Worm (Caenorhabditis elegans) whole organism, young adult: ENCODE measurements around the gene lgc-29.
A peak's percentile ranks its signal among the peaks of the same experiment; 100 is the strongest.

ENCODE experiments used
- C06A6.2 ChIP-seq: fragments of 200-800 bp; sonication (Bioruptor generic); conservative IDR thresholded peaks from 2 replicates; pipeline ENCODE4 v1.3.6; 2022; ENCODE audit warnings: missing genetic modification characterization, missing compliant biosample characterization
- F39B2.1 ChIP-seq: fragments of 200-800 bp; sonication (Bioruptor generic); IDR thresholded peaks from 2 replicates; pipeline ENCODE4 v1.3.6; 2022; ENCODE audit warnings: missing genetic modification reagents, missing genetic modification characterization, missing compliant biosample characterization
- F52B5.7 ChIP-seq: sonication (generic microtip); optimal IDR thresholded peaks from 2 replicates; lab custom pipeline; 2016; ENCODE audit warnings: mild to moderate bottlenecking, missing genetic modification characterization, missing compliant biosample characterization
- F57A8.1 ChIP-seq: fragments of 200-800 bp; sonication (Bioruptor generic); optimal IDR thresholded peaks from 2 replicates; lab custom pipeline; 2018; ENCODE audit warnings: mild to moderate bottlenecking, missing genetic modification characterization, moderate library complexity, missing compliant biosample characterization
- T07F8.4 ChIP-seq: sonication (generic microtip); optimal IDR thresholded peaks from 2 replicates; lab custom pipeline; 2016; ENCODE audit warnings: mild to moderate bottlenecking, missing genetic modification characterization, moderate library complexity, missing compliant biosample characterization
- T26A5.8 ChIP-seq: sonication (generic microtip); optimal IDR thresholded peaks from 2 replicates; lab custom pipeline; 2016; ENCODE audit warnings: missing genetic modification characterization, missing compliant biosample characterization
- Y53G8AR.9 ChIP-seq: fragments of 200-800 bp; sonication (Bioruptor generic); conservative IDR thresholded peaks from 2 replicates; pipeline ENCODE4 v1.3.6; 2022; ENCODE audit warnings: missing genetic modification reagents, missing genetic modification characterization, missing compliant biosample characterization
- ZK185.1 ChIP-seq: sonication (generic microtip); optimal IDR thresholded peaks from 2 replicates; lab custom pipeline; 2016; ENCODE audit warnings: mild to moderate bottlenecking, missing genetic modification characterization, missing compliant biosample characterization; ENCODE audit not compliant: poor library complexity, severe bottlenecking
- akir-1 ChIP-seq: fragments of 200-800 bp; sonication (Bioruptor generic); optimal IDR thresholded peaks from 2 replicates; lab custom pipeline; 2018; ENCODE audit warnings: mild to moderate bottlenecking, missing genetic modification characterization, moderate library complexity, missing compliant biosample characterization
- atf-7 ChIP-seq: sonication (generic microtip); optimal IDR thresholded peaks from 2 replicates; lab custom pipeline; 2017; ENCODE audit warnings: mild to moderate bottlenecking, missing genetic modification characterization, missing compliant biosample characterization
- attf-3 ChIP-seq: fragments of 200-800 bp; sonication (Bioruptor generic); conservative IDR thresholded peaks from 2 replicates; pipeline ENCODE4 v1.3.6; 2022; ENCODE audit warnings: missing genetic modification reagents, missing genetic modification characterization, missing compliant biosample characterization
- attf-6 ChIP-seq: fragments of 200-800 bp; sonication (Bioruptor generic); IDR thresholded peaks from 2 replicates; pipeline ENCODE4 v1.3.6; 2022; ENCODE audit warnings: missing genetic modification reagents, missing genetic modification characterization, missing compliant biosample characterization
- ccch-3 ChIP-seq: fragments of 200-800 bp; sonication (Bioruptor generic); optimal IDR thresholded peaks from 2 replicates; lab custom pipeline; 2018; ENCODE audit warnings: mild to moderate bottlenecking, missing genetic modification characterization, missing compliant biosample characterization
- ceh-40 ChIP-seq: fragments of 200-800 bp; sonication (Bioruptor generic); IDR thresholded peaks from 2 replicates; pipeline ENCODE4 v1.3.6; 2022; ENCODE audit warnings: missing genetic modification characterization, missing compliant biosample characterization
- chd-7 ChIP-seq: sonication (generic microtip); optimal IDR thresholded peaks from 2 replicates; lab custom pipeline; 2016; ENCODE audit warnings: mild to moderate bottlenecking, missing genetic modification characterization, moderate library complexity, missing compliant biosample characterization
- die-1 ChIP-seq: sonication (generic microtip); optimal IDR thresholded peaks from 2 replicates; lab custom pipeline; 2016; ENCODE audit warnings: missing genotype, mild to moderate bottlenecking, missing genetic modification characterization, missing compliant biosample characterization
- dox-1 ChIP-seq: fragments of 200-800 bp; sonication (Bioruptor generic); IDR thresholded peaks from 2 replicates; pipeline ENCODE4 v1.3.6; 2022; ENCODE audit warnings: missing genetic modification reagents, missing genetic modification characterization, missing compliant biosample characterization
- dpff-1 ChIP-seq: sonication (generic microtip); optimal IDR thresholded peaks from 2 replicates; lab custom pipeline; 2017; ENCODE audit warnings: mild to moderate bottlenecking, missing genetic modification characterization, missing compliant biosample characterization
- dpl-1 ChIP-seq: fragments of 150-350 bp; optimal IDR thresholded peaks from 2 replicates; lab custom pipeline; 2014; ENCODE audit warnings: missing biosample characterization, missing genetic modification reagents, missing genetic modification characterization
- efl-1 ChIP-seq: fragments of 150-350 bp; optimal IDR thresholded peaks from 2 replicates; lab custom pipeline; 2014; ENCODE audit warnings: missing biosample characterization, missing genetic modification reagents, missing genetic modification characterization
- ekl-4 ChIP-seq: fragments of 200-800 bp; sonication (Bioruptor generic); IDR thresholded peaks from 2 replicates; pipeline ENCODE4 v1.3.6; 2022; ENCODE audit warnings: missing genetic modification reagents, missing genetic modification characterization, missing compliant biosample characterization
- ets-4 ChIP-seq: fragments of 200-800 bp; sonication (Bioruptor generic); optimal IDR thresholded peaks from 2 replicates; lab custom pipeline; 2018; ENCODE audit warnings: mild to moderate bottlenecking, missing genetic modification characterization, missing compliant biosample characterization
- lag-1 ChIP-seq: fragments of 200-800 bp; sonication (Bioruptor generic); IDR thresholded peaks from 2 replicates; pipeline ENCODE4 v1.3.6; 2022; ENCODE audit warnings: missing genetic modification reagents, missing genetic modification characterization, missing compliant biosample characterization
- let-607 ChIP-seq, 2 experiments: fragments of 200-800 bp in 1 of 2; sonication (Bioruptor generic) in 1 of 2; sonication (generic microtip) in 1 of 2; optimal IDR thresholded peaks; 2 replicates each; lab custom pipeline; 2016 to 2018; ENCODE audit warnings: mild to moderate bottlenecking in 2 of 2, missing compliant biosample characterization in 2 of 2, missing genetic modification characterization in 2 of 2, moderate library complexity in 2 of 2, missing genotype in 1 of 2
- lin-26 ChIP-seq: fragments of 200-800 bp; sonication (Bioruptor generic); IDR thresholded peaks from 2 replicates; pipeline ENCODE4 v1.3.6; 2022; ENCODE audit warnings: missing genetic modification reagents, missing genetic modification characterization, missing compliant biosample characterization
- lin-40 ChIP-seq: sonication (generic microtip); optimal IDR thresholded peaks from 2 replicates; lab custom pipeline; 2016; ENCODE audit warnings: missing genetic modification characterization, mild to moderate bottlenecking, missing compliant biosample characterization, missing genotype, missing genetic modification reagents
- lsl-1 ChIP-seq: fragments of 200-800 bp; sonication (Bioruptor generic); optimal IDR thresholded peaks from 2 replicates; lab custom pipeline; 2018; ENCODE audit warnings: mild to moderate bottlenecking, missing genetic modification characterization, moderate library complexity, missing compliant biosample characterization
- madf-3 ChIP-seq: fragments of 200-800 bp; sonication (Bioruptor generic); IDR thresholded peaks from 2 replicates; pipeline ENCODE4 v1.3.6; 2022; ENCODE audit warnings: missing genetic modification reagents, missing genetic modification characterization, missing compliant biosample characterization
- madf-6 ChIP-seq: fragments of 200-800 bp; sonication (Bioruptor generic); IDR thresholded peaks from 2 replicates; pipeline ENCODE4 v1.3.6; 2022; ENCODE audit warnings: missing genetic modification reagents, missing genetic modification characterization, missing compliant biosample characterization
- mes-4 ChIP-seq: sonication (generic microtip); optimal IDR thresholded peaks from 2 replicates; lab custom pipeline; 2016; ENCODE audit warnings: missing genotype, missing genetic modification characterization, missing compliant biosample characterization
- mxl-1 ChIP-seq: sonication (generic microtip); optimal IDR thresholded peaks from 2 replicates; lab custom pipeline; 2016; ENCODE audit warnings: missing genetic modification characterization, missing compliant biosample characterization
- pbrm-1 ChIP-seq: fragments of 200-800 bp; sonication (Bioruptor generic); IDR thresholded peaks from 2 replicates; pipeline ENCODE4 v1.3.6; 2022; ENCODE audit warnings: missing genetic modification reagents, missing genetic modification characterization, missing compliant biosample characterization
- repo-1 ChIP-seq: sonication (generic microtip); optimal IDR thresholded peaks from 2 replicates; lab custom pipeline; 2017; ENCODE audit warnings: mild to moderate bottlenecking, missing genetic modification characterization, missing compliant biosample characterization
- snpc-1.3 ChIP-seq: sonication (generic microtip); optimal IDR thresholded peaks from 2 replicates; lab custom pipeline; 2017; ENCODE audit warnings: missing genetic modification characterization, mild to moderate bottlenecking, missing compliant biosample characterization, antibody characterized with exemption, moderate library complexity, missing genotype, missing genetic modification reagents; ENCODE audit not compliant: insufficient read depth
- snpc-4 ChIP-seq, 5 experiments: fragments of 150-350 bp in 1 of 5; sonication (generic microtip) in 4 of 5; optimal IDR thresholded peaks; 2 replicates each; lab custom pipeline; 2014 to 2018; ENCODE audit warnings: missing genetic modification characterization in 5 of 5, missing biosample characterization in 3 of 5, antibody characterized with exemption in 2 of 5, mild to moderate bottlenecking in 2 of 5, missing compliant biosample characterization in 2 of 5, missing genotype in 2 of 5, moderate library complexity in 2 of 5, missing genetic modification reagents in 1 of 5
- somi-1 ChIP-seq: fragments of 200-800 bp; sonication (Bioruptor generic); optimal IDR thresholded peaks from 2 replicates; lab custom pipeline; 2018; ENCODE audit warnings: mild to moderate bottlenecking, missing genetic modification characterization, missing compliant biosample characterization
- sptf-2 ChIP-seq: fragments of 200-800 bp; sonication (Bioruptor generic); optimal IDR thresholded peaks from 2 replicates; lab custom pipeline; 2018; ENCODE audit warnings: mild to moderate bottlenecking, missing genetic modification characterization, missing compliant biosample characterization
- tbp1 ChIP-seq: fragments of 200-800 bp; sonication (Bioruptor generic); optimal IDR thresholded peaks from 2 replicates; lab custom pipeline; 2018; ENCODE audit warnings: mild to moderate bottlenecking, missing genetic modification characterization, missing compliant biosample characterization
- unc-62 ChIP-seq: fragments of 150-350 bp; optimal IDR thresholded peaks from 2 replicates; lab custom pipeline; 2014; ENCODE audit warnings: missing biosample characterization, missing genetic modification reagents, missing genetic modification characterization
- zfh-2 ChIP-seq: fragments of 200-800 bp; sonication (Bioruptor generic); conservative IDR thresholded peaks from 2 replicates; pipeline ENCODE4 v1.3.6; 2022; ENCODE audit warnings: missing genetic modification reagents, missing genetic modification characterization, missing compliant biosample characterization
- ztf-22 ChIP-seq: fragments of 200-800 bp; sonication (Bioruptor generic); optimal IDR thresholded peaks from 2 replicates; lab custom pipeline; 2018; ENCODE audit warnings: mild to moderate bottlenecking, missing genetic modification characterization, moderate library complexity, missing compliant biosample characterization
- ztf-25 ChIP-seq: fragments of 200-800 bp; sonication (Bioruptor generic); IDR thresholded peaks from 2 replicates; pipeline ENCODE4 v1.3.6; 2022; ENCODE audit warnings: missing genetic modification reagents, missing genetic modification characterization, missing compliant biosample characterization
- ztf-26 ChIP-seq: sonication (generic microtip); optimal IDR thresholded peaks from 2 replicates; lab custom pipeline; 2017; ENCODE audit warnings: missing genetic modification characterization, missing compliant biosample characterization
- ztf-6 ChIP-seq: fragments of 200-800 bp; sonication (Bioruptor generic); IDR thresholded peaks from 2 replicates; pipeline ENCODE4 v1.3.6; 2022; ENCODE audit warnings: missing genetic modification reagents, missing genetic modification characterization, missing compliant biosample characterization

The lgc-29 gene

ce11 chrV:4151400-4151799 lies 12.6 kb downstream of the lgc-29 start:
- no peak for TF ChIP-seq Y53G8AR.9 (GFP tag; lab: Robert Waterston, UW)
- peak; percentile 59 for TF ChIP-seq zfh-2 (GFP tag; lab: Robert Waterston, UW)

- TF ChIP-seq ztf-22 (GFP tag; lab: Kevin White, UChicago) = no peak
- TF ChIP-seq snpc-4 (GFP tag; optimal IDR thresholded peaks at IDR 0.05; lab: Kevin White, UChicago) = no peak
- no peak for TF ChIP-seq snpc-4 (tag; optimal IDR thresholded peaks at IDR 0.05; lab: Kevin White, UChicago)
- TF ChIP-seq dpff-1 (tag; lab: Kevin White, UChicago) = no peak
- no peak for TF ChIP-seq ztf-26 (tag; lab: Kevin White, UChicago)
- TF ChIP-seq mxl-1 (tag; lab: Kevin White, UChicago) = no peak
- no peak for TF ChIP-seq pbrm-1 (GFP tag; lab: Robert Waterston, UW)
- TF ChIP-seq unc-62 (GFP tag; lab: Kevin White, UChicago) = no peak
- no peak for TF ChIP-seq C06A6.2 (GFP tag; lab: Robert Waterston, UW)
- no peak for TF ChIP-seq ekl-4 (GFP tag; lab: Robert Waterston, UW)
- no peak for TF ChIP-seq dpl-1
- TF ChIP-seq ztf-25 (GFP tag; lab: Robert Waterston, UW) = no peak
- no peak for TF ChIP-seq dox-1 (GFP tag; lab: Robert Waterston, UW)
- TF ChIP-seq, all 124 proteins: peak for 0
These were observed 13.4 kb downstream of the lgc-29 start, which contains the start of gene Y45G5AM.6 for ce11 chrV:4152200-4152599. TSS of gene Y45G5AM.6 (minus strand) at chrV:4152300.

ce11 chrV:4157291-4157690 lies 18.5 kb downstream of the lgc-29 start:
- TF ChIP-seq tbp1 (GFP tag; lab: Kevin White, UChicago) (no peak), F52B5.7 (tag; lab: Kevin White, UChicago) (no peak), F57A8.1 (GFP tag; lab: Kevin White, UChicago) (no peak), madf-6 (GFP tag; lab: Robert Waterston, UW) (no peak), F39B2.1 (GFP tag; lab: Robert Waterston, UW) (no peak), chd-7 (tag; lab: Kevin White, UChicago) (no peak), T07F8.4 (tag; lab: Kevin White, UChicago) (no peak), ZK185.1 (tag; lab: Kevin White, UChicago) (no peak), ets-4 (GFP tag; lab: Kevin White, UChicago) (no peak), mes-4 (tag; lab: Kevin White, UChicago) (no peak), attf-6 (no peak), somi-1 (GFP tag; lab: Kevin White, UChicago) (no peak), unc-62 (GFP tag; lab: Kevin White, UChicago) (no peak), let-607 (tag; optimal IDR thresholded peaks at IDR 0.05; lab: Kevin White, UChicago) (no peak), sptf-2 (GFP tag; lab: Kevin White, UChicago) (no peak), akir-1 (GFP tag; lab: Kevin White, UChicago) (no peak), ztf-6 (GFP tag; lab: Robert Waterston, UW) (no peak)

ce11 chrV:4160086-4160485 lies 21.3 kb downstream of the lgc-29 start, which contains the start of gene Y45G5AM.5:
TSS of gene Y45G5AM.5 (plus strand) at chrV:4160386.
- no peak for TF ChIP-seq atf-7
- TF ChIP-seq attf-3 (GFP tag; lab: Robert Waterston, UW) = no peak
- TF ChIP-seq efl-1 = no peak
- no peak for TF ChIP-seq T26A5.8 (tag; lab: Kevin White, UChicago)
- TF ChIP-seq lin-26 (GFP tag; lab: Robert Waterston, UW) = no peak
- TF ChIP-seq die-1 = no peak
- no peak for TF ChIP-seq ceh-40 (GFP tag; lab: Robert Waterston, UW)
- TF ChIP-seq lag-1 (GFP tag; lab: Robert Waterston, UW) = no peak
- TF ChIP-seq repo-1 = no peak
- TF ChIP-seq ccch-3 = no peak
- no peak for TF ChIP-seq F39B2.1 (GFP tag; lab: Robert Waterston, UW)
- no peak for TF ChIP-seq lsl-1 (GFP tag; lab: Kevin White, UChicago)
- TF ChIP-seq madf-3 (GFP tag; lab: Robert Waterston, UW) = no peak
- no peak for TF ChIP-seq lin-40 (tag; lab: Kevin White, UChicago)
- TF ChIP-seq snpc-1.3 (tag; lab: Kevin White, UChicago) = no peak
- TF ChIP-seq dox-1 (GFP tag; lab: Robert Waterston, UW) = no peak
- no peak for TF ChIP-seq Y53G8AR.9 (GFP tag; lab: Robert Waterston, UW)
